Worm (Caenorhabditis elegans) whole organism, young adult: ENCODE measurements around the gene Y38C1AA.7.

Source experiments
- B0035.1 ChIP-seq: sonication (generic microtip); optimal IDR thresholded peaks from 2 replicates; lab custom pipeline; 2016; ENCODE audit warnings: missing genetic modification characterization, mild to moderate bottlenecking, missing compliant biosample characterization, missing genotype, missing genetic modification reagents
- B0336.3 ChIP-seq: fragments of 200-800 bp; sonication (Bioruptor generic); IDR thresholded peaks from 2 replicates; pipeline ENCODE4 v1.3.6; 2022; ENCODE audit warnings: missing genetic modification characterization, missing compliant biosample characterization
- C17E4.6 ChIP-seq: fragments of 200-800 bp; sonication (Bioruptor generic); IDR thresholded peaks from 2 replicates; pipeline ENCODE4 v1.3.6; 2022; ENCODE audit warnings: missing genetic modification reagents, missing genetic modification characterization, missing compliant biosample characterization
- D2030.7 ChIP-seq: fragments of 200-800 bp; sonication (Bioruptor generic); IDR thresholded peaks from 2 replicates; pipeline ENCODE4 v1.3.6; 2022; ENCODE audit warnings: missing genetic modification reagents, missing genetic modification characterization, missing compliant biosample characterization
- F23B12.7 ChIP-seq: sonication (generic microtip); optimal IDR thresholded peaks from 2 replicates; lab custom pipeline; 2017; ENCODE audit warnings: missing genetic modification characterization, mild to moderate bottlenecking, missing compliant biosample characterization, antibody characterized with exemption, moderate library complexity; ENCODE audit not compliant: insufficient read depth
- F33H1.4 ChIP-seq: fragments of 200-800 bp; sonication (Bioruptor generic); IDR thresholded peaks from 2 replicates; pipeline ENCODE4 v1.3.6; 2022; ENCODE audit warnings: missing genetic modification reagents, missing genetic modification characterization, missing compliant biosample characterization
- F49E8.2 ChIP-seq: sonication (generic microtip); optimal IDR thresholded peaks from 3 replicates; lab custom pipeline; 2017; ENCODE audit warnings: missing genetic modification characterization, mild to moderate bottlenecking, missing compliant biosample characterization, antibody characterized with exemption, moderate library complexity; ENCODE audit not compliant: insufficient read depth
- T07F8.4 ChIP-seq: sonication (generic microtip); optimal IDR thresholded peaks from 2 replicates; lab custom pipeline; 2016; ENCODE audit warnings: mild to moderate bottlenecking, missing genetic modification characterization, moderate library complexity, missing compliant biosample characterization
- Y56A3A.18 ChIP-seq: fragments of 200-800 bp; sonication (Bioruptor generic); IDR thresholded peaks from 2 replicates; pipeline ENCODE4 v1.3.6; 2022; ENCODE audit warnings: missing genetic modification reagents, missing genetic modification characterization, missing compliant biosample characterization
- Y79H2A.3 ChIP-seq: fragments of 200-800 bp; sonication (Bioruptor generic); conservative IDR thresholded peaks from 2 replicates; pipeline ENCODE4 v1.3.6; 2022; ENCODE audit warnings: missing genetic modification reagents, missing genetic modification characterization, missing compliant biosample characterization
- ZK185.1 ChIP-seq: sonication (generic microtip); optimal IDR thresholded peaks from 2 replicates; lab custom pipeline; 2016; ENCODE audit warnings: mild to moderate bottlenecking, missing genetic modification characterization, missing compliant biosample characterization; ENCODE audit not compliant: poor library complexity, severe bottlenecking
- aptf-3 ChIP-seq: fragments of 200-800 bp; sonication (Bioruptor generic); IDR thresholded peaks from 2 replicates; pipeline ENCODE4 v1.3.6; 2022; ENCODE audit warnings: missing genetic modification characterization, missing compliant biosample characterization
- attf-3 ChIP-seq: fragments of 200-800 bp; sonication (Bioruptor generic); conservative IDR thresholded peaks from 2 replicates; pipeline ENCODE4 v1.3.6; 2022; ENCODE audit warnings: missing genetic modification reagents, missing genetic modification characterization, missing compliant biosample characterization
- attf-5 ChIP-seq: fragments of 200-800 bp; sonication (Bioruptor generic); optimal IDR thresholded peaks from 2 replicates; lab custom pipeline; 2018; ENCODE audit warnings: mild to moderate bottlenecking, missing genetic modification characterization, missing compliant biosample characterization
- bed-2 ChIP-seq: fragments of 200-800 bp; sonication (Bioruptor generic); IDR thresholded peaks from 2 replicates; pipeline ENCODE4 v1.3.6; 2022; ENCODE audit warnings: missing genetic modification reagents, missing genetic modification characterization, missing compliant biosample characterization
- cebp-1 ChIP-seq, 2 experiments: fragments of 200-800 bp in 1 of 2; sonication (Bioruptor generic) in 1 of 2; sonication (generic microtip) in 1 of 2; IDR thresholded peaks in 1 of 2; optimal IDR thresholded peaks in 1 of 2; 2 replicates each; pipeline versions ENCODE4 v1.3.6 to Lab custom; 2017 to 2022; ENCODE audit warnings: missing compliant biosample characterization in 2 of 2, missing genetic modification characterization in 2 of 2, mild to moderate bottlenecking in 1 of 2, missing genetic modification reagents in 1 of 2, moderate library complexity in 1 of 2
- ceh-100 ChIP-seq: fragments of 200-800 bp; sonication (Bioruptor generic); IDR thresholded peaks from 2 replicates; pipeline ENCODE4 v1.3.6; 2022; ENCODE audit warnings: missing genetic modification reagents, missing genetic modification characterization, missing compliant biosample characterization
- ceh-27 ChIP-seq: fragments of 200-800 bp; sonication (Bioruptor generic); optimal IDR thresholded peaks from 2 replicates; lab custom pipeline; 2018; ENCODE audit warnings: mild to moderate bottlenecking, missing genetic modification characterization, moderate library complexity, missing compliant biosample characterization
- ceh-91 ChIP-seq: fragments of 200-800 bp; sonication (Bioruptor generic); IDR thresholded peaks from 2 replicates; pipeline ENCODE4 v1.3.6; 2022; ENCODE audit warnings: missing genetic modification reagents, missing genetic modification characterization, missing compliant biosample characterization
- chd-7 ChIP-seq: sonication (generic microtip); optimal IDR thresholded peaks from 2 replicates; lab custom pipeline; 2016; ENCODE audit warnings: mild to moderate bottlenecking, missing genetic modification characterization, moderate library complexity, missing compliant biosample characterization
- dox-1 ChIP-seq: fragments of 200-800 bp; sonication (Bioruptor generic); IDR thresholded peaks from 2 replicates; pipeline ENCODE4 v1.3.6; 2022; ENCODE audit warnings: missing genetic modification reagents, missing genetic modification characterization, missing compliant biosample characterization
- dpff-1 ChIP-seq: sonication (generic microtip); optimal IDR thresholded peaks from 2 replicates; lab custom pipeline; 2017; ENCODE audit warnings: mild to moderate bottlenecking, missing genetic modification characterization, missing compliant biosample characterization
- efl-1 ChIP-seq: fragments of 150-350 bp; optimal IDR thresholded peaks from 2 replicates; lab custom pipeline; 2014; ENCODE audit warnings: missing biosample characterization, missing genetic modification reagents, missing genetic modification characterization
- egl-44 ChIP-seq: fragments of 200-800 bp; sonication (Bioruptor generic); IDR thresholded peaks from 2 replicates; pipeline ENCODE4 v1.3.6; 2022; ENCODE audit warnings: missing genetic modification reagents, missing genetic modification characterization, missing compliant biosample characterization
- gei-17 ChIP-seq: fragments of 200-800 bp; sonication (Bioruptor generic); optimal IDR thresholded peaks from 2 replicates; lab custom pipeline; 2018; ENCODE audit warnings: mild to moderate bottlenecking, missing genetic modification characterization, missing compliant biosample characterization
- hlh-26 ChIP-seq: fragments of 200-800 bp; sonication (Bioruptor generic); conservative IDR thresholded peaks from 2 replicates; pipeline ENCODE4 v1.3.6; 2022; ENCODE audit warnings: missing genetic modification reagents, missing genetic modification characterization, missing compliant biosample characterization
- hmg-1.2 ChIP-seq: fragments of 200-800 bp; sonication (Bioruptor generic); IDR thresholded peaks from 2 replicates; pipeline ENCODE4 v1.3.6; 2022; ENCODE audit warnings: missing genetic modification reagents, missing genetic modification characterization, missing compliant biosample characterization
- hrde-1 ChIP-seq: sonication (generic microtip); optimal IDR thresholded peaks from 2 replicates; lab custom pipeline; 2016; ENCODE audit warnings: missing genetic modification characterization, mild to moderate bottlenecking, missing compliant biosample characterization, moderate library complexity, missing genotype, missing genetic modification reagents, borderline replicate concordance
- let-526 ChIP-seq: fragments of 200-800 bp; sonication (Bioruptor generic); IDR thresholded peaks from 2 replicates; pipeline ENCODE4 v1.3.6; 2022; ENCODE audit warnings: missing genetic modification reagents, missing genetic modification characterization, missing compliant biosample characterization
- lin-40 ChIP-seq: sonication (generic microtip); optimal IDR thresholded peaks from 2 replicates; lab custom pipeline; 2016; ENCODE audit warnings: missing genetic modification characterization, mild to moderate bottlenecking, missing compliant biosample characterization, missing genotype, missing genetic modification reagents
- madf-10 ChIP-seq: sonication (generic microtip); optimal IDR thresholded peaks from 2 replicates; lab custom pipeline; 2016; ENCODE audit warnings: mild to moderate bottlenecking, missing genetic modification characterization, missing compliant biosample characterization
- madf-6 ChIP-seq: fragments of 200-800 bp; sonication (Bioruptor generic); IDR thresholded peaks from 2 replicates; pipeline ENCODE4 v1.3.6; 2022; ENCODE audit warnings: missing genetic modification reagents, missing genetic modification characterization, missing compliant biosample characterization
- madf-8 ChIP-seq: fragments of 200-800 bp; sonication (Bioruptor generic); conservative IDR thresholded peaks from 2 replicates; pipeline ENCODE4 v1.3.6; 2022; ENCODE audit warnings: missing genetic modification reagents, missing genetic modification characterization, missing compliant biosample characterization
- nfyb-1 ChIP-seq: fragments of 200-800 bp; sonication (Bioruptor generic); IDR thresholded peaks from 2 replicates; pipeline ENCODE4 v1.3.6; 2022; ENCODE audit warnings: missing genetic modification reagents, missing genetic modification characterization, missing compliant biosample characterization
- nhr-80 ChIP-seq: sonication (generic microtip); optimal IDR thresholded peaks from 2 replicates; lab custom pipeline; 2016; ENCODE audit warnings: missing genetic modification characterization, missing compliant biosample characterization
- nhr-90 ChIP-seq: sonication (generic microtip); optimal IDR thresholded peaks from 2 replicates; lab custom pipeline; 2016; ENCODE audit warnings: missing genotype, mild to moderate bottlenecking, missing genetic modification characterization, missing compliant biosample characterization
- repo-1 ChIP-seq: sonication (generic microtip); optimal IDR thresholded peaks from 2 replicates; lab custom pipeline; 2017; ENCODE audit warnings: mild to moderate bottlenecking, missing genetic modification characterization, missing compliant biosample characterization
- rpc-1 ChIP-seq, 2 experiments: fragments of 150-350 bp in 1 of 2; sonication (generic microtip) in 1 of 2; optimal IDR thresholded peaks; 2 replicates each; lab custom pipeline; 2014 to 2018; ENCODE audit warnings: missing biosample characterization in 1 of 2, missing genetic modification characterization in 1 of 2, missing genetic modification reagents in 1 of 2, missing genotype in 1 of 2
- tlf-1 ChIP-seq: fragments of 200-800 bp; sonication (Bioruptor generic); optimal IDR thresholded peaks from 2 replicates; lab custom pipeline; 2018; ENCODE audit warnings: mild to moderate bottlenecking, missing genetic modification characterization, missing compliant biosample characterization
- zfh-2 ChIP-seq: fragments of 200-800 bp; sonication (Bioruptor generic); conservative IDR thresholded peaks from 2 replicates; pipeline ENCODE4 v1.3.6; 2022; ENCODE audit warnings: missing genetic modification reagents, missing genetic modification characterization, missing compliant biosample characterization
- zim-3 ChIP-seq: sonication (generic microtip); optimal IDR thresholded peaks from 2 replicates; lab custom pipeline; 2017; ENCODE audit warnings: mild to moderate bottlenecking, missing genetic modification characterization, moderate library complexity, missing compliant biosample characterization
- ztf-25 ChIP-seq: fragments of 200-800 bp; sonication (Bioruptor generic); IDR thresholded peaks from 2 replicates; pipeline ENCODE4 v1.3.6; 2022; ENCODE audit warnings: missing genetic modification reagents, missing genetic modification characterization, missing compliant biosample characterization
- ztf-3 ChIP-seq: fragments of 200-800 bp; sonication (Bioruptor generic); optimal IDR thresholded peaks from 2 replicates; lab custom pipeline; 2018; ENCODE audit warnings: mild to moderate bottlenecking, missing genetic modification characterization, missing compliant biosample characterization
- ztf-6 ChIP-seq: fragments of 200-800 bp; sonication (Bioruptor generic); IDR thresholded peaks from 2 replicates; pipeline ENCODE4 v1.3.6; 2022; ENCODE audit warnings: missing genetic modification reagents, missing genetic modification characterization, missing compliant biosample characterization

Y38C1AA.7 gene

ce11 chrIV:125881-126781 is 32.6 kb upstream of the Y38C1AA.7 start, which contains the start of the genes grld-1 and cox-6C:
TSS of gene grld-1 (minus strand) at chrIV:125931.
TSS of gene cox-6C (plus strand) at chrIV:126731.
- no peak for TF ChIP-seq hrde-1 (tag; lab: Kevin White, UChicago)
- peak; percentile 0 for TF ChIP-seq nhr-80
- TF ChIP-seq T07F8.4 = no peak
- 0 out of 2 replicates have a peak, but pooled peaks have one; percentile 50 for TF ChIP-seq cebp-1 (GFP tag; IDR thresholded peaks at IDR 0.05; lab: Robert Waterston, UW)
- peak; percentile 56 for TF ChIP-seq cebp-1 (tag; optimal IDR thresholded peaks at IDR 0.05; lab: Kevin White, UChicago)
- TF ChIP-seq F23B12.7 (tag; lab: Kevin White, UChicago) = peak; percentile 42
- TF ChIP-seq dpff-1 (tag; lab: Kevin White, UChicago) = no peak
- TF ChIP-seq ZK185.1 = peak; percentile 38
- no peak for TF ChIP-seq nfyb-1 (GFP tag; lab: Robert Waterston, UW)
- TF ChIP-seq nhr-90 = no peak
- no peak for TF ChIP-seq zfh-2 (GFP tag; lab: Robert Waterston, UW)
- no peak for TF ChIP-seq hlh-26 (GFP tag; lab: Robert Waterston, UW)
- TF ChIP-seq gei-17 (GFP tag; lab: Kevin White, UChicago) = no peak
- no peak for TF ChIP-seq ceh-91 (GFP tag; lab: Robert Waterston, UW)
- peak; percentile 44; the same call in 1 of the 2 replicates for TF ChIP-seq ceh-100 (GFP tag; lab: Robert Waterston, UW)
- TF ChIP-seq ztf-6 (GFP tag; lab: Robert Waterston, UW) = no peak
- TF ChIP-seq attf-3 (GFP tag; lab: Robert Waterston, UW) = peak; percentile 92
- peak; percentile 41; the same call in 1 of the 2 replicates for TF ChIP-seq hmg-1.2 (GFP tag; lab: Robert Waterston, UW)
- TF ChIP-seq efl-1 (GFP tag; lab: Kevin White, UChicago) = peak; percentile 2
- TF ChIP-seq madf-6 (GFP tag; lab: Robert Waterston, UW) = peak; percentile 37; the same call in 1 of the 2 replicates
- no peak for TF ChIP-seq let-526 (GFP tag; lab: Robert Waterston, UW)
- peak; percentile 6 for TF ChIP-seq F49E8.2 (tag; lab: Kevin White, UChicago)
- TF ChIP-seq chd-7 = no peak
- TF ChIP-seq rpc-1 (optimal IDR thresholded peaks at IDR 0.05; lab: Kevin White, UChicago) = no peak
- no peak for TF ChIP-seq rpc-1 (tag; optimal IDR thresholded peaks at IDR 0.05; lab: Kevin White, UChicago)
- no peak for TF ChIP-seq ztf-3 (GFP tag; lab: Kevin White, UChicago)
- peak; percentile 83 for TF ChIP-seq D2030.7
- TF ChIP-seq C17E4.6 (GFP tag; lab: Robert Waterston, UW) = no peak
- TF ChIP-seq madf-10 = no peak
- TF ChIP-seq zim-3 (tag; lab: Kevin White, UChicago) = peak; percentile 93
- TF ChIP-seq ceh-27 (GFP tag; lab: Kevin White, UChicago) = peak; percentile 0
- no peak for TF ChIP-seq bed-2 (GFP tag; lab: Robert Waterston, UW)
- TF ChIP-seq ztf-25 (GFP tag; lab: Robert Waterston, UW) = no peak
- no peak for TF ChIP-seq egl-44 (GFP tag; lab: Robert Waterston, UW)
- no peak for TF ChIP-seq B0035.1 (tag; lab: Kevin White, UChicago)
- peak; percentile 65 for TF ChIP-seq lin-40
- TF ChIP-seq Y79H2A.3 = no peak
- peak; percentile 87 for TF ChIP-seq attf-5 (GFP tag; lab: Kevin White, UChicago)
- TF ChIP-seq B0336.3 = no peak
- TF ChIP-seq repo-1 = no peak
- no peak for TF ChIP-seq tlf-1 (GFP tag; lab: Kevin White, UChicago)
- TF ChIP-seq aptf-3 = no peak
- no peak for TF ChIP-seq madf-8 (GFP tag; lab: Robert Waterston, UW)
- no peak for TF ChIP-seq Y56A3A.18 (GFP tag; lab: Robert Waterston, UW)
- peak; percentile 64 for TF ChIP-seq dox-1 (GFP tag; lab: Robert Waterston, UW)
- no peak for TF ChIP-seq F33H1.4 (GFP tag; lab: Robert Waterston, UW)
